Worm (Caenorhabditis elegans) whole organism, midembryonic: ENCODE data around the gene nekl-3.

Experiments
- klf-2 ChIP-seq: fragments of 200-800 bp; sonication (Bioruptor generic); conservative IDR thresholded peaks from 2 replicates; pipeline ENCODE4 v1.3.6; 2022; ENCODE audit warnings: missing genetic modification reagents, missing genetic modification characterization, missing compliant biosample characterization
- tab-1 ChIP-seq: fragments of 200-800 bp; sonication (Bioruptor generic); IDR thresholded peaks from 2 replicates; pipeline ENCODE4 v1.3.6; 2022; ENCODE audit warnings: missing genetic modification characterization, missing compliant biosample characterization
- ztf-23 ChIP-seq: fragments of 200-800 bp; sonication (Bioruptor generic); IDR thresholded peaks from 2 replicates; pipeline ENCODE4 v1.3.6; 2022; ENCODE audit warnings: missing genetic modification reagents, missing genetic modification characterization, missing compliant biosample characterization
- ztf-29 ChIP-seq: fragments of 200-800 bp; sonication (Bioruptor generic); IDR thresholded peaks from 2 replicates; pipeline ENCODE4 v1.3.6; 2022; ENCODE audit warnings: missing genetic modification reagents, missing genetic modification characterization, missing compliant biosample characterization

DNA sequence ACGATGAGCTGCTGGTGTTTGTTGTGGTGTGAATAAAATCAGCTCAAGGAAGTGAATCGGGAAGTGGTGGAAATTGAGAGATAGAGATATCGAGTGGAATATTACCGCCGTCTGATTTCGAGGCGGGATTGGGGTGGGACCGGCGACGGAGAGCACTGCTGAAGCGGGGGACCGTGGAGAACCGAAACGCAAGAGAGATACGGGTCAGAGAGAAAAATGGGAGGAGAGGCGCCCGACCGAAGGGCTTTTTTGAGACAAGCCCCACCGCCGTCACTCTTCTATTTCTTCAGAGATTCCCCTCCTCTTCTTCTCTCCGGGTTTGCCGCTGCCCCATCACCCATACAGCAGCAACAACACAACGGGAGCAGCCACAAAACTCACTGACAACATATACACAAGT, 14.8 kb upstream of the nekl-3 start:
- TF ChIP-seq tab-1 (GFP tag; lab: Robert Waterston, UW) (no peak), klf-2 (GFP tag; lab: Robert Waterston, UW) (no peak), ztf-23 (GFP tag; lab: Robert Waterston, UW) (no peak), ztf-29 (GFP tag; lab: Robert Waterston, UW) (no peak)
